Worm (Caenorhabditis elegans) whole organism, L4 larva: ENCODE results near the gene hpr-17.

Experiments
- F26F4.8 ChIP-seq: fragments of 200-800 bp; sonication (Bioruptor generic); conservative IDR thresholded peaks from 2 replicates; pipeline ENCODE4 v1.3.6; 2022; ENCODE audit warnings: missing genetic modification characterization, missing compliant biosample characterization
- R02D3.7 ChIP-seq: fragments of 150-350 bp; sonication (generic microtip); optimal IDR thresholded peaks from 3 replicates; lab custom pipeline; 2014; ENCODE audit warnings: missing biosample characterization, missing genetic modification characterization
- T20F7.1 ChIP-seq: fragments of 200-800 bp; sonication (Bioruptor generic); optimal IDR thresholded peaks from 2 replicates; lab custom pipeline; 2018; ENCODE audit warnings: mild to moderate bottlenecking, missing genetic modification characterization, missing compliant biosample characterization
- T26A8.4 ChIP-seq: fragments of 200-800 bp; sonication (Bioruptor generic); IDR thresholded peaks from 2 replicates; pipeline ENCODE4 v1.3.6; 2022; ENCODE audit warnings: missing genetic modification characterization, missing compliant biosample characterization
- Y48G9A.11 ChIP-seq: fragments of 200-800 bp; sonication (Bioruptor generic); IDR thresholded peaks from 2 replicates; pipeline ENCODE4 v1.3.6; 2022; ENCODE audit warnings: missing genetic modification reagents, missing genetic modification characterization, missing compliant biosample characterization
- Y5F2A.4 ChIP-seq: fragments of 200-800 bp; sonication (Bioruptor generic); optimal IDR thresholded peaks from 2 replicates; lab custom pipeline; 2018; ENCODE audit warnings: mild to moderate bottlenecking, missing genetic modification characterization, missing compliant biosample characterization
- Y75B8A.6 ChIP-seq: fragments of 200-800 bp; sonication (Bioruptor generic); IDR thresholded peaks from 2 replicates; pipeline ENCODE4 v1.3.6; 2022; ENCODE audit warnings: missing genetic modification reagents, missing genetic modification characterization, missing compliant biosample characterization
- ama-1 ChIP-seq: fragments of 150-350 bp; optimal IDR thresholded peaks from 2 replicates; lab custom pipeline; 2014; ENCODE audit warnings: inconsistent platforms, mixed read lengths
- attf-4 ChIP-seq: sonication (generic microtip); optimal IDR thresholded peaks from 3 replicates; lab custom pipeline; 2017; ENCODE audit warnings: missing biosample characterization, missing genetic modification characterization
- ceh-20 ChIP-seq: fragments of 200-800 bp; sonication (Bioruptor generic); IDR thresholded peaks from 2 replicates; pipeline ENCODE4 v1.3.6; 2022; ENCODE audit warnings: missing genetic modification reagents, missing genetic modification characterization, missing compliant biosample characterization
- ceh-28 ChIP-seq: fragments of 150-350 bp; optimal IDR thresholded peaks from 2 replicates; lab custom pipeline; 2014; ENCODE audit warnings: missing biosample characterization, missing genetic modification reagents, missing genetic modification characterization
- ceh-32 ChIP-seq: sonication (generic microtip); optimal IDR thresholded peaks from 2 replicates; lab custom pipeline; 2016; ENCODE audit warnings: mild to moderate bottlenecking, missing genetic modification characterization, missing compliant biosample characterization; ENCODE audit not compliant: poor library complexity
- ceh-44 ChIP-seq: fragments of 200-800 bp; sonication (Bioruptor generic); IDR thresholded peaks from 2 replicates; pipeline ENCODE4 v1.3.6; 2022; ENCODE audit warnings: missing genetic modification reagents, missing genetic modification characterization, missing compliant biosample characterization
- ceh-82 ChIP-seq: sonication (generic microtip); optimal IDR thresholded peaks from 2 replicates; lab custom pipeline; 2017; ENCODE audit warnings: missing biosample characterization, missing genetic modification characterization
- cey-2 ChIP-seq: sonication (generic microtip); optimal IDR thresholded peaks from 3 replicates; lab custom pipeline; 2017; ENCODE audit warnings: missing genetic modification characterization, mild to moderate bottlenecking, missing compliant biosample characterization, antibody characterized with exemption, borderline replicate concordance; ENCODE audit not compliant: insufficient read depth
- ctbp-1 ChIP-seq: fragments of 200-800 bp; sonication (Bioruptor generic); IDR thresholded peaks from 2 replicates; pipeline ENCODE4 v1.3.6; 2022; ENCODE audit warnings: missing genetic modification reagents, missing genetic modification characterization, missing compliant biosample characterization
- daf-12 ChIP-seq: fragments of 150-350 bp; optimal IDR thresholded peaks from 2 replicates; lab custom pipeline; 2014; ENCODE audit warnings: missing biosample characterization, missing genetic modification reagents, missing genetic modification characterization
- daf-16 ChIP-seq, 3 experiments: sonication (generic microtip); optimal IDR thresholded peaks; 2 replicates each; lab custom pipeline; 2016 to 2017; ENCODE audit warnings: missing genetic modification characterization in 3 of 3, missing genetic modification reagents in 3 of 3, mild to moderate bottlenecking in 2 of 3, missing compliant biosample characterization in 2 of 3, missing biosample characterization in 1 of 3, moderate library complexity in 1 of 3
- dmd-6 ChIP-seq: fragments of 200-800 bp; sonication (Bioruptor generic); IDR thresholded peaks from 2 replicates; pipeline ENCODE4 v1.3.6; 2022; ENCODE audit warnings: missing genetic modification reagents, missing genetic modification characterization, missing compliant biosample characterization
- dve-1 ChIP-seq: sonication (generic microtip); optimal IDR thresholded peaks from 2 replicates; lab custom pipeline; 2017; ENCODE audit warnings: antibody characterized with exemption, mild to moderate bottlenecking, missing genetic modification characterization, missing compliant biosample characterization; ENCODE audit not compliant: insufficient read depth
- fkh-10 ChIP-seq: fragments of 150-350 bp; optimal IDR thresholded peaks from 2 replicates; lab custom pipeline; 2014; ENCODE audit warnings: missing biosample characterization, missing genetic modification reagents, missing genetic modification characterization
- hif-1 ChIP-seq, 2 experiments: sonication (generic microtip); optimal IDR thresholded peaks; 2 replicates each; lab custom pipeline; 2016 to 2017; ENCODE audit warnings: missing compliant biosample characterization in 2 of 2, missing genetic modification characterization in 2 of 2, missing genetic modification reagents in 2 of 2, missing genotype in 2 of 2, mild to moderate bottlenecking in 1 of 2
- hlh-11 ChIP-seq: fragments of 200-800 bp; sonication (Bioruptor generic); optimal IDR thresholded peaks from 2 replicates; lab custom pipeline; 2018; ENCODE audit warnings: mild to moderate bottlenecking, missing genetic modification characterization, missing compliant biosample characterization
- hlh-30 ChIP-seq: sonication (generic microtip); optimal IDR thresholded peaks from 2 replicates; lab custom pipeline; 2017; ENCODE audit warnings: antibody characterized with exemption, mild to moderate bottlenecking, missing genetic modification characterization, missing compliant biosample characterization; ENCODE audit not compliant: insufficient read depth
- hmg-1.1 ChIP-seq: fragments of 200-800 bp; sonication (Bioruptor generic); IDR thresholded peaks from 2 replicates; pipeline ENCODE4 v1.3.6; 2022; ENCODE audit warnings: missing genetic modification reagents, missing genetic modification characterization, missing compliant biosample characterization
- lim-7 ChIP-seq: fragments of 200-800 bp; sonication (Bioruptor generic); IDR thresholded peaks from 2 replicates; pipeline ENCODE4 v1.3.6; 2022; ENCODE audit warnings: missing genetic modification characterization, missing compliant biosample characterization
- lir-3 ChIP-seq: sonication (generic microtip); optimal IDR thresholded peaks from 2 replicates; lab custom pipeline; 2016; ENCODE audit warnings: mild to moderate bottlenecking, missing genetic modification characterization, missing compliant biosample characterization
- mdl-1 ChIP-seq, 2 experiments: fragments of 150-350 bp in 1 of 2; sonication (generic microtip) in 1 of 2; optimal IDR thresholded peaks; 2 replicates each; lab custom pipeline; 2014 to 2017; ENCODE audit warnings: missing biosample characterization in 2 of 2, missing genetic modification characterization in 2 of 2
- mdt-29 ChIP-seq: fragments of 200-800 bp; sonication (Bioruptor generic); IDR thresholded peaks from 2 replicates; pipeline ENCODE4 v1.3.6; 2022; ENCODE audit warnings: missing genetic modification reagents, missing genetic modification characterization, missing compliant biosample characterization
- mep-1 ChIP-seq: fragments of 150-350 bp; sonication (generic microtip); optimal IDR thresholded peaks from 3 replicates; lab custom pipeline; 2014; ENCODE audit warnings: missing biosample characterization, missing genetic modification characterization
- mxl-3 ChIP-seq: fragments of 200-800 bp; sonication (Bioruptor generic); optimal IDR thresholded peaks from 2 replicates; lab custom pipeline; 2018; ENCODE audit warnings: mild to moderate bottlenecking, missing genetic modification characterization, missing compliant biosample characterization
- nhr-11 ChIP-seq: fragments of 150-350 bp; optimal IDR thresholded peaks from 2 replicates; lab custom pipeline; 2014; ENCODE audit warnings: missing biosample characterization, missing genetic modification characterization
- nhr-41 ChIP-seq: fragments of 200-800 bp; sonication (Bioruptor generic); IDR thresholded peaks from 2 replicates; pipeline ENCODE4 v1.3.6; 2022; ENCODE audit warnings: missing genetic modification reagents, missing genetic modification characterization, missing compliant biosample characterization
- nhr-48 ChIP-seq: sonication (generic microtip); optimal IDR thresholded peaks from 2 replicates; lab custom pipeline; 2016; ENCODE audit warnings: mild to moderate bottlenecking, missing genetic modification characterization, missing compliant biosample characterization
- nhr-6 ChIP-seq: fragments of 150-350 bp; optimal IDR thresholded peaks from 2 replicates; lab custom pipeline; 2014; ENCODE audit warnings: missing biosample characterization, missing genetic modification characterization
- nhr-76 ChIP-seq: fragments of 150-350 bp; optimal IDR thresholded peaks from 2 replicates; lab custom pipeline; 2014; ENCODE audit warnings: missing biosample characterization, missing genetic modification characterization
- nhr-77 ChIP-seq: fragments of 150-350 bp; optimal IDR thresholded peaks from 2 replicates; lab custom pipeline; 2014; ENCODE audit warnings: missing biosample characterization, missing genetic modification characterization
- pha-4 ChIP-seq, 2 experiments: fragments of 150-350 bp in 1 of 2; fragments of 200-800 bp in 1 of 2; sonication (Bioruptor generic) in 1 of 2; IDR thresholded peaks in 1 of 2; optimal IDR thresholded peaks in 1 of 2; 2 replicates each; pipeline versions ENCODE4 v1.3.6 to Lab custom; 2014 to 2022; ENCODE audit warnings: missing genetic modification characterization in 2 of 2, missing genetic modification reagents in 2 of 2, missing biosample characterization in 1 of 2, missing compliant biosample characterization in 1 of 2
- php-3 ChIP-seq: fragments of 200-800 bp; sonication (Bioruptor generic); IDR thresholded peaks from 2 replicates; pipeline ENCODE4 v1.3.6; 2022; ENCODE audit warnings: missing genetic modification reagents, missing genetic modification characterization, missing compliant biosample characterization
- saeg-2 ChIP-seq: fragments of 200-800 bp; sonication (Bioruptor generic); IDR thresholded peaks from 2 replicates; pipeline ENCODE4 v1.3.6; 2022; ENCODE audit warnings: missing genetic modification reagents, missing genetic modification characterization, missing compliant biosample characterization
- snpc-1.2 ChIP-seq: fragments of 200-800 bp; sonication (Bioruptor generic); IDR thresholded peaks from 2 replicates; pipeline ENCODE4 v1.3.6; 2022; ENCODE audit warnings: missing genetic modification reagents, missing genetic modification characterization, missing compliant biosample characterization
- spr-1 ChIP-seq: sonication (generic microtip); optimal IDR thresholded peaks from 2 replicates; lab custom pipeline; 2016; ENCODE audit warnings: mild to moderate bottlenecking, missing genetic modification characterization, missing compliant biosample characterization
- spr-3 ChIP-seq: fragments of 200-800 bp; sonication (Bioruptor generic); optimal IDR thresholded peaks from 2 replicates; lab custom pipeline; 2018; ENCODE audit warnings: mild to moderate bottlenecking, missing genetic modification characterization, missing compliant biosample characterization
- unc-130 ChIP-seq: sonication (generic microtip); optimal IDR thresholded peaks from 2 replicates; lab custom pipeline; 2016; ENCODE audit warnings: missing genetic modification reagents, missing genetic modification characterization, missing compliant biosample characterization
- zip-11 ChIP-seq: fragments of 200-800 bp; sonication (Bioruptor generic); IDR thresholded peaks from 2 replicates; pipeline ENCODE4 v1.3.6; 2022; ENCODE audit warnings: missing genetic modification characterization, missing compliant biosample characterization
- zip-2 ChIP-seq: fragments of 150-350 bp; optimal IDR thresholded peaks from 2 replicates; lab custom pipeline; 2014; ENCODE audit warnings: missing biosample characterization, missing genetic modification characterization

hpr-17 gene

ce11 chrII:13195163-13195562 is 38.3 kb upstream of the hpr-17 start, which contains the start of gene lec-1 (continued):
- no peak for TF ChIP-seq zip-2 (tag; lab: Kevin White, UChicago)
- TF ChIP-seq php-3 = no peak
- TF ChIP-seq nhr-48 (tag; lab: Kevin White, UChicago) = no peak
- 0 out of 2 replicates have a peak, but pooled peaks have one; percentile 6 for TF ChIP-seq lim-7 (GFP tag; lab: Robert Waterston, UW)
- peak; percentile 60 for TF ChIP-seq T20F7.1 (GFP tag; lab: Kevin White, UChicago)
- TF ChIP-seq nhr-41 (GFP tag; lab: Robert Waterston, UW) = no peak
- TF ChIP-seq mep-1 (tag; lab: Kevin White, UChicago) = peak; percentile 70
- TF ChIP-seq saeg-2 (GFP tag; lab: Robert Waterston, UW) = no peak
- no peak for TF ChIP-seq R02D3.7 (tag; lab: Kevin White, UChicago)
- TF ChIP-seq daf-16 (GFP tag; optimal IDR thresholded peaks at IDR 0.05; lab: Kevin White, UChicago) = peak in 1 of 2 experiments; percentile 51
- TF ChIP-seq daf-16 (tag; optimal IDR thresholded peaks at IDR 0.05; lab: Kevin White, UChicago) = peak; percentile 97
- no peak for TF ChIP-seq ceh-82 (tag; lab: Kevin White, UChicago)
- no peak for TF ChIP-seq zip-11 (GFP tag; lab: Robert Waterston, UW)
- peak; percentile 78 for TF ChIP-seq dve-1
- TF ChIP-seq nhr-11 (tag; lab: Kevin White, UChicago) = peak; percentile 70
- TF ChIP-seq mdl-1 (tag; optimal IDR thresholded peaks at IDR 0.05; lab: Kevin White, UChicago) = peak in 1 of 2 experiments; percentile 64
- no peak for TF ChIP-seq daf-12
- no peak for TF ChIP-seq nhr-77 (tag; lab: Kevin White, UChicago)
- no peak for TF ChIP-seq spr-3 (GFP tag; lab: Kevin White, UChicago)
- no peak for TF ChIP-seq fkh-10
- peak; percentile 74 for TF ChIP-seq ama-1 (lab: Kevin White, UChicago)
- TF ChIP-seq lir-3 (tag; lab: Kevin White, UChicago) = no peak
- peak; percentile 13; the same call in 1 of the 2 replicates for TF ChIP-seq pha-4 (GFP tag; IDR thresholded peaks at IDR 0.05; lab: Robert Waterston, UW)
- peak; percentile 91 for TF ChIP-seq pha-4 (tag; optimal IDR thresholded peaks at IDR 0.05; lab: Kevin White, UChicago)
- no peak for TF ChIP-seq ceh-28 (tag; lab: Kevin White, UChicago)
- no peak for TF ChIP-seq ceh-20 (GFP tag; lab: Robert Waterston, UW)
- TF ChIP-seq ctbp-1 (GFP tag; lab: Robert Waterston, UW) = no peak
- no peak for TF ChIP-seq Y75B8A.6
- no peak for TF ChIP-seq attf-4 (tag; lab: Kevin White, UChicago)
- no peak for TF ChIP-seq snpc-1.2
- TF ChIP-seq Y5F2A.4 (GFP tag; lab: Kevin White, UChicago) = no peak
- no peak for TF ChIP-seq unc-130 (GFP tag; lab: Kevin White, UChicago)

ce11 chrII:13193563-13194103 is 36.8 kb upstream of the hpr-17 start:
- TF ChIP-seq hlh-30 (tag; lab: Kevin White, UChicago) (peak; percentile 43), mdl-1 (tag; optimal IDR thresholded peaks at IDR 0.05; lab: Kevin White, UChicago) (peak in 1 of 2 experiments; percentile 35), T20F7.1 (GFP tag; lab: Kevin White, UChicago) (no peak), hmg-1.1 (0 out of 2 replicates have a peak, but pooled peaks have one; percentile 34), T26A8.4 (0 out of 2 replicates have a peak, but pooled peaks have one; percentile 15), mxl-3 (GFP tag; lab: Kevin White, UChicago) (peak; percentile 46), mdt-29 (GFP tag; lab: Robert Waterston, UW) (no peak)

DNA sequence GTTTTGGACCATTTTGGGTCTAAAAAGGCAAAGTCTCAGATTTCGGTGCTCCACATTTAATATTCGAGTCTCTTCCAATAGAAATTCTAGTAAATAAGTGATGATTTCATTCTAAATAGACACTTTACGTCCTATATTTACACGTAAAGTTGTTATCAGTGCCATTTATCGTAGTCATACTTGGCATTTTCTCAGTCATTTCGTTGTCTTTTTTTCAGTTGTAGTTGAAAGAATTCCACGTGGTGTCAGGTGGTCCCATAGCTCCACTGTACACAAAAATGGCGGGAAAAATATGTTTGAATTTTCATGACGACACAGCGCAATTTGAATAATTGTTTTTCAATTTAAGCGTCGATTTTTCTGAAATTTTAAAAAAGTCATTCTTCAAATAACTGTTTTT is 33.6 kb upstream of the hpr-17 start:
- TF ChIP-seq ceh-32 = no peak
- no peak for TF ChIP-seq pha-4 (GFP tag; IDR thresholded peaks at IDR 0.05; lab: Robert Waterston, UW)
- TF ChIP-seq pha-4 (tag; optimal IDR thresholded peaks at IDR 0.05; lab: Kevin White, UChicago) = no peak
- TF ChIP-seq ceh-44 (GFP tag; lab: Robert Waterston, UW) = no peak
- TF ChIP-seq hif-1 (tag; optimal IDR thresholded peaks at IDR 0.05; lab: Kevin White, UChicago) = no peak
- TF ChIP-seq hlh-11 = peak; percentile 43
- TF ChIP-seq mep-1 (tag; lab: Kevin White, UChicago) = peak; percentile 2
- TF ChIP-seq F26F4.8 (GFP tag; lab: Robert Waterston, UW) = no peak
- no peak for TF ChIP-seq nhr-76 (tag; lab: Kevin White, UChicago)
- no peak for TF ChIP-seq unc-130 (GFP tag; lab: Kevin White, UChicago)
- no peak for TF ChIP-seq nhr-6 (tag; lab: Kevin White, UChicago)
- TF ChIP-seq Y48G9A.11 (GFP tag; lab: Robert Waterston, UW) = no peak
- TF ChIP-seq T20F7.1 (GFP tag; lab: Kevin White, UChicago) = peak; percentile 45
- TF ChIP-seq spr-1 (tag; lab: Kevin White, UChicago) = no peak
- no peak for TF ChIP-seq cey-2 (tag; lab: Kevin White, UChicago)
- TF ChIP-seq dmd-6 = peak; percentile 52
- no peak for TF ChIP-seq ama-1 (lab: Kevin White, UChicago)
